Worm (Caenorhabditis elegans): ENCODE data around the gene hmt-1.

Gene hmt-1

ce11 chrIII:11093489-11093888 lies 6.3 kb downstream of the hmt-1 start:
- 0 out of 2 replicates have a peak, but pooled peaks have one; percentile 22 for TF ChIP-seq dox-1 (GFP tag; IDR thresholded peaks at IDR 0.05)
- peak; percentile 83 for TF ChIP-seq ceh-100 (GFP tag; IDR thresholded peaks at IDR 0.05)
- TF ChIP-seq unc-130 (GFP tag; optimal IDR thresholded peaks at IDR 0.05) = peak; percentile 72
- no peak for TF ChIP-seq xnd-1 (tag; optimal IDR thresholded peaks at IDR 0.05)
- TF ChIP-seq him-1 (tag; optimal IDR thresholded peaks at IDR 0.05) = peak; percentile 38

DNA sequence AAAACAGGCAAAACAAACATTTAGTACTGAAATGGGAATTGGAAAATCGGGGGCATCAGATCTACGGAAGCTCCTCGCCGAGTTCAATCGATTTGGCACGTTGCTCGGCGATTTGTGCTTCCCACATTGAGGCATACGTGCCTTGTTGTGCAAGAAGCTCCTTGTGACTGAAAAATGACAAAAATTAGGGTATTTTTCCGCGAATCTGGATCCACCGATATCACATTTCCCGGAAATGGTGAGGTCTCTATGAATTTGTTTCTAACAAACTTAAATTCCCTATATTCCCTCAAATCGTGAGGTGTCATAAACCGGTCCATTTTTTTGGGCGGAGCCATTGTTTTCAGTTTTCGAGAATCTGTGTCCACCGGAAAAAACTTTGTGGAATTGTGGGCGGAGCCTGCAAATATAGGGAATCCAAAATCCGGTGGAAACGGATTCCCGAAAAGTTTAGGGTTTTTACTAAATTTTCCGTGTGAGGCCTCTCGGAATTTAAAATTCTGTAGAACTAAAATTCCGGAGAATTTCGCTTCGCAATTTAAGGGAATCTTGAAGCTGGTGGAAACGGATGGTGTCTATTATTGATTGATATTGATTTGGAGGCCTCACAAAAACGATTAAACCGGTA lies 8.0 kb downstream of the hmt-1 start:
- no peak for TF ChIP-seq egl-18 (GFP tag; IDR thresholded peaks at IDR 0.05)
- no peak for TF ChIP-seq die-1 (tag; optimal IDR thresholded peaks at IDR 0.05)
- TF ChIP-seq cebp-1 (GFP tag; IDR thresholded peaks at IDR 0.05) = 0 out of 2 replicates have a peak, but pooled peaks have one; percentile 12
- TF ChIP-seq cebp-1 (tag; optimal IDR thresholded peaks at IDR 0.05) = no peak
- TF ChIP-seq let-526 (GFP tag; IDR thresholded peaks at IDR 0.05) = no peak
- peak; percentile 83 for TF ChIP-seq zim-3 (tag; optimal IDR thresholded peaks at IDR 0.05)
- peak; percentile 47 for TF ChIP-seq attf-3 (GFP tag; conservative IDR thresholded peaks at IDR 0.05)
- TF ChIP-seq F57A8.1 (GFP tag; optimal IDR thresholded peaks at IDR 0.05) = no peak
- peak; percentile 91 for TF ChIP-seq ceh-100 (GFP tag; IDR thresholded peaks at IDR 0.05)
- TF ChIP-seq snpc-3.4 (tag; optimal IDR thresholded peaks at IDR 0.05) = no peak
- TF ChIP-seq ztf-28 (GFP tag; IDR thresholded peaks at IDR 0.05) = peak; percentile 64; the same call in 1 of the 2 replicates
- peak; percentile 87 for TF ChIP-seq akir-1 (GFP tag; optimal IDR thresholded peaks at IDR 0.05)
- no peak for TF ChIP-seq snpc-4 (GFP tag; optimal IDR thresholded peaks at IDR 0.05)
- TF ChIP-seq snpc-4 (tag; optimal IDR thresholded peaks at IDR 0.05) = peak in 1 of 4 experiments; percentile 12
- peak; percentile 34 for TF ChIP-seq K12H6.12 (tag; optimal IDR thresholded peaks at IDR 0.05)
- TF ChIP-seq madf-3 (GFP tag; IDR thresholded peaks at IDR 0.05) = peak; percentile 15; the same call in 1 of the 2 replicates
- TF ChIP-seq aptf-2 (GFP tag; conservative IDR thresholded peaks at IDR 0.05) = peak; percentile 65; the same call in 1 of the 2 replicates
- TF ChIP-seq unc-130 (GFP tag; optimal IDR thresholded peaks at IDR 0.05) = peak; percentile 89
- peak; percentile 26 for TF ChIP-seq ccch-3 (GFP tag; optimal IDR thresholded peaks at IDR 0.05)
- peak; percentile 72 for TF ChIP-seq dox-1 (GFP tag; IDR thresholded peaks at IDR 0.05)
- TF ChIP-seq K11D2.4 (GFP tag; IDR thresholded peaks at IDR 0.05) = peak; percentile 54
- 0 out of 2 replicates have a peak, but pooled peaks have one; percentile 13 for TF ChIP-seq madf-6 (GFP tag; IDR thresholded peaks at IDR 0.05)
- TF ChIP-seq attf-5 (GFP tag; optimal IDR thresholded peaks at IDR 0.05) = peak; percentile 9
- peak; percentile 23 for TF ChIP-seq madf-10 (tag; optimal IDR thresholded peaks at IDR 0.05)
- 0 out of 2 replicates have a peak, but pooled peaks have one; percentile 68 for TF ChIP-seq ztf-25 (GFP tag; IDR thresholded peaks at IDR 0.05)
- peak; percentile 41 for TF ChIP-seq ceh-27 (GFP tag; optimal IDR thresholded peaks at IDR 0.05)
- TF ChIP-seq D2030.7 (GFP tag; IDR thresholded peaks at IDR 0.05) = peak; percentile 42; the same call in 1 of the 2 replicates
- peak; percentile 84 for TF ChIP-seq bed-2 (GFP tag; IDR thresholded peaks at IDR 0.05)
- peak; percentile 24 for TF ChIP-seq F22D6.2 (tag; optimal IDR thresholded peaks at IDR 0.05)
- TF ChIP-seq B0019.2 (GFP tag; conservative IDR thresholded peaks at IDR 0.05) = 0 out of 2 replicates have a peak, but pooled peaks have one; percentile 20
- TF ChIP-seq lin-35 (GFP tag; optimal IDR thresholded peaks at IDR 0.05) = no peak

ce11 chrIII:11090870-11091386 lies 8.8 kb downstream of the hmt-1 start:
- peak; percentile 95 for TF ChIP-seq snpc-4 (GFP tag; optimal IDR thresholded peaks at IDR 0.05)
- TF ChIP-seq snpc-4 (tag; optimal IDR thresholded peaks at IDR 0.05) = peak; percentile 93 to 99 (median 96)
- no peak for TF ChIP-seq Y67H2A.10 (GFP tag; conservative IDR thresholded peaks at IDR 0.05)
- TF ChIP-seq mel-28 (tag; optimal IDR thresholded peaks at IDR 0.05; ENCODE audit: borderline replicate concordance) = no peak
- peak in 1 of 3 experiments; percentile 12 for TF ChIP-seq lin-35 (GFP tag; optimal IDR thresholded peaks at IDR 0.05)
- peak; percentile 31 for TF ChIP-seq sptf-2 (GFP tag; optimal IDR thresholded peaks at IDR 0.05)
- TF ChIP-seq ZK185.1 (tag; optimal IDR thresholded peaks at IDR 0.05; ENCODE audit: poor library complexity, severe bottlenecking) = peak; percentile 40
- TF ChIP-seq lir-1 (GFP tag; conservative IDR thresholded peaks at IDR 0.05) = peak; percentile 38; the same call in 1 of the 2 replicates
- TF ChIP-seq madf-3 (GFP tag; IDR thresholded peaks at IDR 0.05) = 0 out of 2 replicates have a peak, but pooled peaks have one; percentile 24
- TF ChIP-seq cebp-1 (GFP tag; IDR thresholded peaks at IDR 0.05) = no peak
- peak; percentile 47 for TF ChIP-seq cebp-1 (tag; optimal IDR thresholded peaks at IDR 0.05)
- no peak for TF ChIP-seq akir-1 (GFP tag; optimal IDR thresholded peaks at IDR 0.05)
- TF ChIP-seq nhr-120 (GFP tag; IDR thresholded peaks at IDR 0.05) = no peak
- TF ChIP-seq ekl-4 (GFP tag; IDR thresholded peaks at IDR 0.05) = peak; percentile 80
- TF ChIP-seq hmg-1.2 (GFP tag; IDR thresholded peaks at IDR 0.05) = peak; percentile 92
- TF ChIP-seq unc-62 (GFP tag; optimal IDR thresholded peaks at IDR 0.05) = no peak
- no peak for TF ChIP-seq bed-2 (GFP tag; IDR thresholded peaks at IDR 0.05)
- TF ChIP-seq zfh-2 (GFP tag; conservative IDR thresholded peaks at IDR 0.05) = peak; percentile 81
- no peak for TF ChIP-seq ztf-28 (GFP tag; IDR thresholded peaks at IDR 0.05)
